Fruit fly (Drosophila melanogaster): ENCODE data around the gene Cog3.

dm6 chr2L:3469869-3470268, 13.0 kb upstream of the Cog3 start, which contains the start of the genes Pif1 and CG31776:
- no peak for TF ChIP-seq Pif1A (GFP tag; optimal IDR thresholded peaks at IDR 0.05)
- no peak for TF ChIP-seq D1 (tag; optimal IDR thresholded peaks at IDR 0.05)
- no peak for TF ChIP-seq CG12605 (GFP tag; IDR thresholded peaks at IDR 0.05)
- TF ChIP-seq CG17806 (tag; optimal IDR thresholded peaks at IDR 0.05): no peak
- no peak for TF ChIP-seq EcR (GFP tag; optimal IDR thresholded peaks at IDR 0.05)
- TF ChIP-seq CG34367 (tag; optimal IDR thresholded peaks at IDR 0.05): no peak
- TF ChIP-seq Ets98B (GFP tag; IDR thresholded peaks at IDR 0.05): no peak
- no peak for TF ChIP-seq CG4496 (GFP tag; IDR thresholded peaks at IDR 0.05)
